Worm (Caenorhabditis elegans) whole organism, L3 larva: ENCODE measurements around the gene srw-83.

Source experiments
- R02D3.7 ChIP-seq: fragments of 150-350 bp; optimal IDR thresholded peaks from 2 replicates; lab custom pipeline; 2014; ENCODE audit warnings: missing biosample characterization, missing genetic modification characterization
- aly-2 ChIP-seq: fragments of 150-350 bp; optimal IDR thresholded peaks from 2 replicates; lab custom pipeline; 2014; ENCODE audit warnings: missing biosample characterization, missing genetic modification characterization
- ama-1 ChIP-seq: fragments of 150-350 bp; optimal IDR thresholded peaks from 2 replicates; lab custom pipeline; 2018
- ceh-16 ChIP-seq: sonication (generic microtip); optimal IDR thresholded peaks from 2 replicates; lab custom pipeline; 2017; ENCODE audit warnings: missing biosample characterization, missing genetic modification characterization
- ceh-28 ChIP-seq: fragments of 150-350 bp; optimal IDR thresholded peaks from 2 replicates; lab custom pipeline; 2014; ENCODE audit warnings: missing biosample characterization, missing genetic modification reagents, missing genetic modification characterization
- ceh-9 ChIP-seq: sonication (generic microtip); optimal IDR thresholded peaks from 2 replicates; lab custom pipeline; 2018; ENCODE audit warnings: missing biosample characterization, missing genetic modification characterization
- egl-5 ChIP-seq: fragments of 150-350 bp; optimal IDR thresholded peaks from 2 replicates; lab custom pipeline; 2017; ENCODE audit warnings: missing biosample characterization, missing genetic modification reagents, missing genetic modification characterization, inconsistent platforms
- elt-1 ChIP-seq: fragments of 150-350 bp; optimal IDR thresholded peaks from 2 replicates; lab custom pipeline; 2014; ENCODE audit warnings: missing biosample characterization, missing genetic modification characterization
- elt-2 ChIP-seq: sonication (generic microtip); optimal IDR thresholded peaks from 2 replicates; lab custom pipeline; 2016; ENCODE audit warnings: missing genetic modification reagents, mild to moderate bottlenecking, missing genetic modification characterization, missing compliant biosample characterization
- elt-3 ChIP-seq, 3 experiments: fragments of 150-350 bp in 1 of 3; sonication (generic microtip) in 2 of 3; optimal IDR thresholded peaks; 2 replicates in 2 of 3; 4 replicates in 1 of 3; lab custom pipeline; 2014 to 2017; ENCODE audit warnings: missing biosample characterization in 3 of 3, missing genetic modification characterization in 3 of 3
- eor-1 ChIP-seq, 2 experiments: fragments of 150-350 bp; optimal IDR thresholded peaks; 2 replicates each; lab custom pipeline; 2014 to 2018; ENCODE audit warnings: missing biosample characterization in 2 of 2, missing genetic modification characterization in 2 of 2
- fkh-10 ChIP-seq: sonication (generic microtip); optimal IDR thresholded peaks from 2 replicates; lab custom pipeline; 2017; ENCODE audit warnings: missing biosample characterization, missing genetic modification reagents, missing genetic modification characterization
- fos-1 ChIP-seq: fragments of 150-350 bp; optimal IDR thresholded peaks from 2 replicates; lab custom pipeline; 2014; ENCODE audit warnings: missing biosample characterization, missing genetic modification characterization
- hmg-11 ChIP-seq: sonication (generic microtip); optimal IDR thresholded peaks from 2 replicates; lab custom pipeline; 2016; ENCODE audit warnings: missing genetic modification characterization, missing compliant biosample characterization
- jun-1 ChIP-seq: fragments of 150-350 bp; optimal IDR thresholded peaks from 2 replicates; lab custom pipeline; 2014; ENCODE audit warnings: missing biosample characterization, missing genetic modification reagents, missing genetic modification characterization
- lin-39 ChIP-seq: fragments of 150-350 bp; optimal IDR thresholded peaks from 2 replicates; lab custom pipeline; 2018; ENCODE audit warnings: missing biosample characterization, missing genetic modification reagents, missing genetic modification characterization
- lsy-12 ChIP-seq: sonication (generic microtip); optimal IDR thresholded peaks from 2 replicates; lab custom pipeline; 2016; ENCODE audit warnings: mild to moderate bottlenecking, missing genetic modification characterization, missing compliant biosample characterization
- mdl-1 ChIP-seq: fragments of 150-350 bp; optimal IDR thresholded peaks from 2 replicates; lab custom pipeline; 2014; ENCODE audit warnings: missing biosample characterization, missing genetic modification characterization
- nhr-11 ChIP-seq: fragments of 150-350 bp; optimal IDR thresholded peaks from 2 replicates; lab custom pipeline; 2014; ENCODE audit warnings: missing biosample characterization, missing genetic modification characterization
- nhr-12 ChIP-seq: fragments of 150-350 bp; optimal IDR thresholded peaks from 2 replicates; lab custom pipeline; 2014; ENCODE audit warnings: missing biosample characterization, missing genetic modification characterization
- nhr-23 ChIP-seq: fragments of 150-350 bp; optimal IDR thresholded peaks from 2 replicates; lab custom pipeline; 2014; ENCODE audit warnings: missing biosample characterization, missing genetic modification reagents, missing genetic modification characterization
- nhr-237 ChIP-seq: fragments of 150-350 bp; optimal IDR thresholded peaks from 2 replicates; lab custom pipeline; 2014; ENCODE audit warnings: missing biosample characterization, missing genetic modification characterization
- nhr-25 ChIP-seq: sonication (generic microtip); optimal IDR thresholded peaks from 2 replicates; lab custom pipeline; 2017; ENCODE audit warnings: missing biosample characterization, missing genetic modification characterization
- nhr-28 ChIP-seq: fragments of 150-350 bp; optimal IDR thresholded peaks from 2 replicates; lab custom pipeline; 2014; ENCODE audit warnings: missing biosample characterization, missing genetic modification characterization
- nhr-43 ChIP-seq: sonication (generic microtip); optimal IDR thresholded peaks from 2 replicates; lab custom pipeline; 2016; ENCODE audit warnings: mild to moderate bottlenecking, missing genetic modification characterization, missing compliant biosample characterization; ENCODE audit not compliant: poor library complexity, severe bottlenecking
- nhr-67 ChIP-seq: fragments of 150-350 bp; optimal IDR thresholded peaks from 2 replicates; lab custom pipeline; 2014; ENCODE audit warnings: missing biosample characterization, missing genetic modification characterization
- nhr-77 ChIP-seq: fragments of 150-350 bp; optimal IDR thresholded peaks from 2 replicates; lab custom pipeline; 2014; ENCODE audit warnings: missing biosample characterization, missing genetic modification characterization
- pha-4 ChIP-seq: fragments of 150-350 bp; optimal IDR thresholded peaks from 2 replicates; lab custom pipeline; 2014; ENCODE audit warnings: missing biosample characterization, missing genetic modification reagents, missing genetic modification characterization
- pqm-1 ChIP-seq: fragments of 150-350 bp; optimal IDR thresholded peaks from 2 replicates; lab custom pipeline; 2017; ENCODE audit warnings: missing biosample characterization, missing genetic modification characterization, inconsistent platforms
- sea-2 ChIP-seq: fragments of 150-350 bp; sonication (generic microtip); optimal IDR thresholded peaks from 4 replicates; lab custom pipeline; 2014; ENCODE audit warnings: missing biosample characterization, missing genetic modification reagents, missing genetic modification characterization
- snpc-4 ChIP-seq: fragments of 150-350 bp; optimal IDR thresholded peaks from 2 replicates; lab custom pipeline; 2014; ENCODE audit warnings: missing biosample characterization, missing genetic modification characterization
- tbx-2 ChIP-seq: sonication (generic microtip); optimal IDR thresholded peaks from 2 replicates; lab custom pipeline; 2016; ENCODE audit warnings: mild to moderate bottlenecking, missing genetic modification characterization, missing compliant biosample characterization
- unc-39 ChIP-seq: sonication (generic microtip); optimal IDR thresholded peaks from 4 replicates; lab custom pipeline; 2017; ENCODE audit warnings: missing biosample characterization, missing genetic modification characterization
- zag-1 ChIP-seq: fragments of 150-350 bp; optimal IDR thresholded peaks from 2 replicates; lab custom pipeline; 2014; ENCODE audit warnings: missing biosample characterization, missing genetic modification characterization
- ztf-11 ChIP-seq: fragments of 150-350 bp; optimal IDR thresholded peaks from 2 replicates; lab custom pipeline; 2014; ENCODE audit warnings: missing biosample characterization, missing genetic modification characterization
- ztf-4 ChIP-seq: fragments of 150-350 bp; optimal IDR thresholded peaks from 2 replicates; lab custom pipeline; 2014; ENCODE audit warnings: missing biosample characterization, missing genetic modification characterization

Gene srw-83

ce11 chrV:18456574-18456973 lies 30.2 kb downstream of the srw-83 start, which contains the start of gene ZK228.10:
TSS of gene ZK228.10 (plus strand) at chrV:18456874.
- TF ChIP-seq nhr-67: no peak
- TF ChIP-seq nhr-23 (tag; lab: Kevin White, UChicago): no peak
- no peak for TF ChIP-seq snpc-4
- TF ChIP-seq pqm-1 (tag; lab: Kevin White, UChicago): no peak
- TF ChIP-seq nhr-12 (tag; lab: Kevin White, UChicago): no peak
- TF ChIP-seq nhr-25 (tag; lab: Kevin White, UChicago): no peak
- no peak for TF ChIP-seq aly-2 (tag; lab: Kevin White, UChicago)
- TF ChIP-seq fos-1 (tag; lab: Kevin White, UChicago): no peak
- TF ChIP-seq elt-1 (tag; lab: Kevin White, UChicago): no peak
- TF ChIP-seq egl-5 (tag; lab: Kevin White, UChicago): no peak
- no peak for TF ChIP-seq sea-2 (GFP tag; lab: Kevin White, UChicago)

- TF ChIP-seq pha-4 (tag; lab: Kevin White, UChicago) (no peak), pqm-1 (tag; lab: Kevin White, UChicago) (peak; percentile 84), nhr-67 (no peak), elt-2 (tag; lab: Kevin White, UChicago) (peak; percentile 97), nhr-77 (tag; lab: Kevin White, UChicago) (no peak), ceh-9 (tag; lab: Kevin White, UChicago) (no peak), nhr-43 (tag; lab: Kevin White, UChicago) (no peak)
- TF ChIP-seq, all 47 proteins: peak for 2
Measured at ce11 chrV:18461200-18461728, 34.9 kb downstream of the srw-83 start, which contains the start of gene ZK228.3. TSS of gene ZK228.3 (minus strand) at chrV:18461250.

DNA sequence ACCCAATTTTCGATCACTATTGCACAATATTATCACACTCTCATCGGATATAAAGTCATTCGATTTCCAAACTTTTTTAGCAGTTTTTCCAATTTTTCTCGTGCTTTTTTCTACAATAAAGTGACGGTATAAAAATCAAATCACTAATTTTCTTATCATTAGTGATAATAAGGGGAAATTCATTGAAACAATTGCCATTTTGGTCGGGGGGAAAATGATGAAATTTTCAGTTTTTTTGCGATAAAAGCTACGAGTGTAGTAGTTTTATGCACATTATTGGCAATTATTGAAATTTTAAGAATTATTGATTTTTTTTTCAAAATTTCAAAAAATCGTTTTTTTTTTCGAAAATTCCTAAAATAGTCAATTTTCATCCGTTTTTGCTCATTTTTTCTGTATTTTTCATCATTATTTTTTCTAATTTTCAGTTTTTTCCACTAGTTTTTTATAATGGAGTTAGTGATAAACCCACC lies 36.0 kb downstream of the srw-83 start, which contains the start of gene ZK228.4:
Gene ZK228.4 (plus strand): TSS at position 423 of the 473 bp plus-strand sequence.
- TF ChIP-seq nhr-11 (no peak), unc-39 (tag; lab: Kevin White, UChicago) (no peak), pha-4 (tag; lab: Kevin White, UChicago) (no peak), snpc-4 (no peak), ceh-28 (tag; lab: Kevin White, UChicago) (peak; percentile 21), pqm-1 (tag; lab: Kevin White, UChicago) (peak; percentile 13), hmg-11 (tag; lab: Kevin White, UChicago) (no peak), lin-39 (no peak), egl-5 (tag; lab: Kevin White, UChicago) (no peak), tbx-2 (tag; lab: Kevin White, UChicago) (no peak), elt-3 (tag; optimal IDR thresholded peaks at IDR 0.05; lab: Kevin White, UChicago) (no peak), ceh-16 (tag; lab: Kevin White, UChicago) (no peak), lsy-12 (tag; lab: Kevin White, UChicago) (no peak), fos-1 (tag; lab: Kevin White, UChicago) (no peak), elt-2 (tag; lab: Kevin White, UChicago) (peak; percentile 86)

DNA sequence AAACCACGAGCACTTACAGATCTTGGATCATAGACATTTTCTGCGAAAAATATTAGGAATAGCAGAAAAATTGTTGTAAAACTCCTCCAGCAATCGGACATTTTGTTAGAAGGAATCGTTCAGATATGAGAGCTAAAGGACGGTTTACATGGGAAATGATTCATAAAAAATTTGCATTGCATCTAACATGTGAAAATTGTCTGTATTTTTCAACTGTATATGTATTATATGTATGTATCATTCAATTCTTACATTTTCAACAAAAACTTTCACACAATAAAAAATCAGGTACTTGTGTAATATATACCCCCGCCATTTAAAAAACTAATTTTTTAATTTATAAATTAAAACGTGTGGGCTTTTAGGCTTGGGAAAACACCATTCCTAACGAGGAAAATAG lies 41.7 kb downstream of the srw-83 start, which contains the start of gene ZK228.13:
Gene ZK228.13 (minus strand): TSS at position 101 of the 400 bp plus-strand sequence.
- no peak for TF ChIP-seq fos-1 (tag; lab: Kevin White, UChicago)
- TF ChIP-seq nhr-11: no peak
- TF ChIP-seq ztf-11: no peak
- no peak for TF ChIP-seq nhr-67
- TF ChIP-seq nhr-25 (tag; lab: Kevin White, UChicago): no peak
- TF ChIP-seq eor-1 (tag; optimal IDR thresholded peaks at IDR 0.05; lab: Kevin White, UChicago): no peak
- no peak for TF ChIP-seq fkh-10 (GFP tag; lab: Kevin White, UChicago)
- TF ChIP-seq R02D3.7 (tag; lab: Kevin White, UChicago): no peak
- no peak for TF ChIP-seq zag-1 (tag; lab: Kevin White, UChicago)
- TF ChIP-seq ama-1 (lab: Kevin White, UChicago): no peak
- no peak for TF ChIP-seq sea-2 (GFP tag; lab: Kevin White, UChicago)
- no peak for TF ChIP-seq nhr-237 (tag; lab: Kevin White, UChicago)
- no peak for TF ChIP-seq mdl-1 (tag; lab: Kevin White, UChicago)
- TF ChIP-seq aly-2 (tag; lab: Kevin White, UChicago): no peak
- TF ChIP-seq lsy-12 (tag; lab: Kevin White, UChicago): no peak
- TF ChIP-seq hmg-11 (tag; lab: Kevin White, UChicago): no peak
- no peak for TF ChIP-seq jun-1 (tag; lab: Kevin White, UChicago)
- no peak for TF ChIP-seq nhr-28 (tag; lab: Kevin White, UChicago)
- no peak for TF ChIP-seq nhr-12 (tag; lab: Kevin White, UChicago)
- TF ChIP-seq ztf-4: no peak
